Worm (Caenorhabditis elegans) whole organism, L2 larva: ENCODE data around the gene dmd-3.
A peak's percentile ranks its signal among the peaks of the same experiment; 100 is the strongest.

Experiments
- egl-27 ChIP-seq: sonication (generic microtip); optimal IDR thresholded peaks from 3 replicates; lab custom pipeline; 2017; ENCODE audit warnings: missing biosample characterization, missing genetic modification reagents, missing genetic modification characterization
- lin-39 ChIP-seq: fragments of 150-350 bp; optimal IDR thresholded peaks from 2 replicates; lab custom pipeline; 2014; ENCODE audit warnings: missing biosample characterization, missing genetic modification reagents, missing genetic modification characterization
- nhr-11 ChIP-seq: fragments of 150-350 bp; optimal IDR thresholded peaks from 2 replicates; lab custom pipeline; 2014; ENCODE audit warnings: missing biosample characterization, missing genetic modification characterization
- skn-1 ChIP-seq: sonication (generic microtip); optimal IDR thresholded peaks from 2 replicates; lab custom pipeline; 2017; ENCODE audit warnings: missing biosample characterization, missing genetic modification characterization
- ztf-11 ChIP-seq: sonication (generic microtip); optimal IDR thresholded peaks from 2 replicates; lab custom pipeline; 2017; ENCODE audit warnings: missing biosample characterization, missing genetic modification characterization

- TF ChIP-seq skn-1 (tag; lab: Kevin White, UChicago) (peak; percentile 96), lin-39 (tag; lab: Kevin White, UChicago) (no peak), nhr-11 (tag; lab: Kevin White, UChicago) (no peak), egl-27 (tag; lab: Kevin White, UChicago) (no peak), ztf-11 (tag; lab: Kevin White, UChicago) (no peak)
Observed at ce11 chrV:19672357-19672756, 17.3 kb upstream of the dmd-3 start.
